Worm (Caenorhabditis elegans) whole organism, L4 larva: ENCODE results near the gene T25D1.1.

ENCODE experiments used
- ZK546.5 ChIP-seq, 2 experiments: sonication (generic microtip); optimal IDR thresholded peaks; 2 replicates each; lab custom pipeline; 2017; ENCODE audit warnings: missing biosample characterization in 2 of 2, missing genetic modification characterization in 2 of 2
- dmd-9 ChIP-seq: fragments of 200-800 bp; sonication (Bioruptor generic); IDR thresholded peaks from 2 replicates; pipeline ENCODE4 v1.3.6; 2022; ENCODE audit warnings: missing genetic modification reagents, missing genetic modification characterization, missing compliant biosample characterization
- nhr-237 ChIP-seq: sonication (generic microtip); optimal IDR thresholded peaks from 2 replicates; lab custom pipeline; 2017; ENCODE audit warnings: missing biosample characterization, missing genetic modification characterization
- nhr-28 ChIP-seq: fragments of 150-350 bp; optimal IDR thresholded peaks from 2 replicates; lab custom pipeline; 2014; ENCODE audit warnings: missing biosample characterization, missing genetic modification characterization
- nhr-77 ChIP-seq: fragments of 150-350 bp; optimal IDR thresholded peaks from 2 replicates; lab custom pipeline; 2014; ENCODE audit warnings: missing biosample characterization, missing genetic modification characterization

ce11 chrX:16558117-16558516 is 38.5 kb downstream of the T25D1.1 start, which contains the start of gene K08B5.1:
- TF ChIP-seq nhr-28 (tag; lab: Kevin White, UChicago): no peak
- TF ChIP-seq dmd-9 (GFP tag; lab: Robert Waterston, UW): no peak
- no peak for TF ChIP-seq nhr-237 (tag; lab: Kevin White, UChicago)
- no peak for TF ChIP-seq nhr-77
- no peak for TF ChIP-seq ZK546.5 (tag; optimal IDR thresholded peaks at IDR 0.05; lab: Kevin White, UChicago)
